Worm (Caenorhabditis elegans): ENCODE measurements around the gene nspe-2.
"Not testable (repeated sequence)": the region's sequence is repeated elsewhere in the genome, so short reads cannot be mapped to it uniquely, and the experiment has no call there.

nspe-2 gene

ce11 chrII:12626887-12627286 lies 7.7 kb upstream of the nspe-2 start, which contains the start of gene nspe-7:
Gene nspe-7, plus strand, starts transcription at chrII:12627187.
- TF ChIP-seq unc-62 (GFP tag; optimal IDR thresholded peaks at IDR 0.05) = no peak

DNA sequence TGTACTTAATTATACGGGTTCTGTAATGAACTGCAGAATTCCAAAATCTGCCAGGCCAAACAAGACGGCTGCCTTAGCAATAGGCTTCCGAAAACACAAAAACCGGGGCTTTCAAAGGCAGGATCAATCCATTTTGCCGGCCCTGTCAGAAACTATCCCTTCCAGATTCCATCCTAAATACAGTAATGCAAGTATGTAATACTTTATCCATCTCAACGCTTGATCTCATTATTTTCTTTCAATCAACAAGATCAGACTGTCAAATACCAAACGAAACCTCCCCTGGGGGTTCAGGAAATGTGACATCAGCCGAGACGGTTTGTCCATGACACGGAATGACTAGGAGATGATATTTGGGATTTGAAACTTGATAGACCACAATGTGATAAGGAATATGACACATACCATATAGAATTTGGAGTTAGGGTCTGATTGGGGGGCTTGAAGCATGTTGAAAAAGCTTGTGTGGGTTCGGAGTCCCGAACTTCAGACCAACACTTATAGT lies 7.0 kb upstream of the nspe-2 start:
- no peak for TF ChIP-seq unc-62 (GFP tag; optimal IDR thresholded peaks at IDR 0.05)

ce11 chrII:12625673-12626072 lies 6.5 kb upstream of the nspe-2 start:
- no peak for TF ChIP-seq unc-62 (GFP tag; optimal IDR thresholded peaks at IDR 0.05)

- not testable (repeated sequence) for TF ChIP-seq unc-62 (GFP tag; optimal IDR thresholded peaks at IDR 0.05)
These were observed 5.2 kb upstream of the nspe-2 start, which contains the start of gene Y38E10A.14 for ce11 chrII:12624433-12624832. Gene Y38E10A.14, minus strand, starts transcription at chrII:12624533.

ce11 chrII:12622843-12623242 lies 3.7 kb upstream of the nspe-2 start:
- TF ChIP-seq unc-62 (GFP tag; optimal IDR thresholded peaks at IDR 0.05) = no peak

- no peak for TF ChIP-seq unc-62 (GFP tag; optimal IDR thresholded peaks at IDR 0.05)
These were observed 2.8 kb upstream of the nspe-2 start, which contains the start of gene nspe-8 for ce11 chrII:12621908-12622566. Gene nspe-8, minus strand, starts transcription at chrII:12621958.

DNA sequence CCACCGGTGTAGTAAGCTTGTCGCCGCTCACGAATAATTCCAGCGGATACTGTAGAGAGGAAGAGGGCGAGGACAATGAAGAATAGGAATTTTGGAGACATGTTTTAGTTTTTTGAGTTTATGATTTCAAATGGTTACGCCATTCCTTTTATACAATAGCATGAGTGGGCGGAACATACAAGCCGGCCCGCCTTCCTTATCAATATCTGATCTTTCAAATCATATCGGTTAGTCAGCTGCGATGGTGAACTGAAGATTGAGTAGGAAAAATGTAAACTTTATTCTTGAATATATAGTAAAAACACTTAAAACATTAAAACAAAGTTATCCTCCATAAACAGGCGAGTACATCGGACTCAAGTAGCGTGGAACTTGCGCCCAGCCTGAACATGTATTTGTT lies 1.6 kb upstream of the nspe-2 start, which contains the start of gene nspe-1:
nspe-1 (minus strand) TSS at position 101 of the 400 bp plus-strand sequence.
- no peak for TF ChIP-seq unc-62 (GFP tag; optimal IDR thresholded peaks at IDR 0.05)

ce11 chrII:12617586-12617985 lies 1.6 kb downstream of the nspe-2 start, which contains the start of gene nspe-3:
Gene nspe-3, plus strand, starts transcription at chrII:12617886.
- TF ChIP-seq unc-62 (GFP tag; optimal IDR thresholded peaks at IDR 0.05) = no peak

DNA sequence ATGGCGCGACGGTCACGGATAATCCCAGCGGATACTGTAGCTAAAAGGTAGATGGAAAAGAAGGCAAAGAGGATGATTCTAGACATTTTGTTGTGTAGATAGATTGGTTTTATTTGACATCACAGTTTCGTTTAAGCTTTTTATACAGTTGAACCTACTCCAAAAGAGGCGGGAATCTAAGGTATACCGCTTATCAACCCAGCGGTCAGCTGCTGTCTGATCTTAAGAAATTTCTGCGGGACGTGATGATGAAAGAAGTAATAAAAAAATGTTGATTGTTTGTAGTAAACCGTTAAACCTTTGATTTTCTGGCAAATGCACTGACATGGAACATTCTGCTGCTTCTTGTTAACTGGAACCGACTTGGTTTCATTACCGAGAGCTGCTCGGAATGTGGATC lies 3.1 kb downstream of the nspe-2 start, which contains the start of gene nspe-6:
nspe-6 (minus strand) TSS at position 101 of the 400 bp plus-strand sequence.
- no peak for TF ChIP-seq unc-62 (GFP tag; optimal IDR thresholded peaks at IDR 0.05)

DNA sequence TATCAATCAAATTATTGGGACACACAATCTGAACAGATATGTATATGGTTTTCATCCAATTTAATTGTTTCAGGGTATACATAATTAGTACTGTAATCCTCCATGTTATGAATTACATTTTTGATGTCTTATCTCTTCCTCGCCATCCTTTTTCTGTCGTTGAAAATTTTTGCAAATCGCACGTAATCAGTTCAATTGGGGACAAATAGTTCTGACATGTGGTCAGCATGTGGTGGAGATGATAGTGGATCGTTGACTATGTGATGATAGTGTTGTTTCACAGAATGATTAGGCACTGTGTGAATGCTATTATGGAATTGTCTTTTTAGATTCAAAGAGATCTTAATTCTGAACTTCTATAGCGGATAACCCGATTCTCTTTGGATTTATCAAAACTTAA lies 3.8 kb downstream of the nspe-2 start:
- TF ChIP-seq unc-62 (GFP tag; optimal IDR thresholded peaks at IDR 0.05) = no peak

ce11 chrII:12612218-12612617 lies 7.0 kb downstream of the nspe-2 start, which contains the start of gene nspe-4:
Gene nspe-4, plus strand, starts transcription at chrII:12612518.
- no peak for TF ChIP-seq unc-62 (GFP tag; optimal IDR thresholded peaks at IDR 0.05)

ce11 chrII:12608653-12609052 lies 10.5 kb downstream of the nspe-2 start, which contains the start of gene Y38E10A.9:
Gene Y38E10A.9, plus strand, starts transcription at chrII:12608953.
- no peak for TF ChIP-seq unc-62 (GFP tag; optimal IDR thresholded peaks at IDR 0.05)

DNA sequence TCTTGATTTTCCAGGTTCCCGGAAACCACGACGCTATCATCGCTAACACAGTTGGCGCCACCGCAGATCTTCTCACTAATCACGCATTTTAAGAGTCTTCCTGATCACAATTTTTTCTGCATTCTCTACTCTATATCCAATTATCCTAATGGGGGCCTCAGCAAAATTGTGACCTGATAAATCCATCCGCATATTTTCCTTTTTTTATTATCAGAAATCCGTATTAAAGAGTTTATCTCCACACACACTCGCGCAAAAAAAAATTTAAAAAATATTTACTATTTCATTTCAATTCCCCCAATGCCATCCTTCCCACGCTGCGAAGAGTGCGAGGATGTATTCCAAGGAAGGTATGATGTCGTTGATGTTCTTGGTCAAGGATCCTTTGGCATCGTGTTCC lies 12.3 kb downstream of the nspe-2 start, which contains the start of gene Y38E10A.8:
Y38E10A.8 (plus strand) TSS at position 301 of the 400 bp plus-strand sequence.
- no peak for TF ChIP-seq unc-62 (GFP tag; optimal IDR thresholded peaks at IDR 0.05)

DNA sequence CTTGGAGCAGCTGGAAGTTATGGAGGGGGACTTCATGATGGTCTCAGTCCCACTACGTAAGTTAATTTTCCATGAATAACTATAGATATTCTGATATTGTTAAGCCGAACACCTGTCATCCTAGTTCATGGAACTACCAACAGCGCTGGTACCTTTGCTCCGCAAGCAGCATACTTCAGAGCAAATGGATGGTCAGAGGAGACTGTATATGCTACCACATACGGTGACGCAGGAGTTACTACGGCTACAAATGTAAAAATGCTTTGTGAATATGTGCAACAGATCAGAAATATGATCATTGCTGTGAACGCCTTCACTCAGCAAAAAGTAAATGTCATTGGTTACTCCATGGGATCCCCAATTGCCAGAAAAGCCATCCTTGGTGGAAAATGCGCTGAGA lies 13.1 kb downstream of the nspe-2 start:
- no peak for TF ChIP-seq unc-62 (GFP tag; optimal IDR thresholded peaks at IDR 0.05)

- TF ChIP-seq unc-62 (GFP tag; optimal IDR thresholded peaks at IDR 0.05) = no peak
These were observed 15.2 kb downstream of the nspe-2 start, which contains the start of the genes ceh-100 and lips-15 for ce11 chrII:12603667-12604621. Gene ceh-100, minus strand, starts transcription at chrII:12603680. Gene lips-15, plus strand, starts transcription at chrII:12604386.

- TF ChIP-seq unc-62 (GFP tag; optimal IDR thresholded peaks at IDR 0.05) = no peak
These were observed 38.2 kb downstream of the nspe-2 start, which contains the start of gene clec-4 for ce11 chrII:12580952-12581351. Gene clec-4, minus strand, starts transcription at chrII:12581113.
